Fruit fly (Drosophila melanogaster) whole organism, embryonic: ENCODE data around the gene chif.

Source experiments
- Aef1 ChIP-seq: fragments of 200-800 bp; sonication (Bioruptor generic); IDR thresholded peaks from 3 replicates; pipeline ENCODE4 v1.3.6; 2022; ENCODE audit warnings: missing biosample characterization, missing genetic modification characterization
- Atf6 ChIP-seq: fragments of 200-800 bp; sonication (Bioruptor generic); IDR thresholded peaks from 2 replicates; pipeline ENCODE4 v1.3.6; 2022; ENCODE audit warnings: missing biosample characterization, missing genetic modification characterization
- Bgb ChIP-seq: fragments of 200-800 bp; sonication (Bioruptor generic); IDR thresholded peaks from 2 replicates; pipeline ENCODE4 v1.3.6; 2022; ENCODE audit warnings: missing biosample characterization, missing genetic modification characterization; ENCODE audit not compliant: partially characterized antibody
- Blimp-1 ChIP-seq: fragments of 200-800 bp; sonication (Bioruptor generic); optimal IDR thresholded peaks from 3 replicates; lab custom pipeline; 2018; ENCODE audit warnings: missing biosample characterization, missing genetic modification characterization, mild to moderate bottlenecking, moderate library complexity, missing genetic modification reagents
- CG10543 ChIP-seq: fragments of 200-800 bp; sonication (Bioruptor generic); optimal IDR thresholded peaks from 3 replicates; lab custom pipeline; 2017; ENCODE audit warnings: missing biosample characterization, mild to moderate bottlenecking, missing genetic modification characterization, moderate library complexity
- CG12744 ChIP-seq: fragments of 200-800 bp; sonication (Bioruptor generic); optimal IDR thresholded peaks from 2 replicates; lab custom pipeline; 2016; ENCODE audit warnings: missing biosample characterization, missing genetic modification characterization
- CG12769 ChIP-seq: fragments of 200-800 bp; sonication (Bioruptor generic); optimal IDR thresholded peaks from 2 replicates; lab custom pipeline; 2019; ENCODE audit warnings: missing biosample characterization, mild to moderate bottlenecking, missing genetic modification characterization, moderate library complexity
- CG13624 ChIP-seq: fragments of 200-800 bp; sonication (Bioruptor generic); optimal IDR thresholded peaks from 2 replicates; lab custom pipeline; 2016; ENCODE audit warnings: missing biosample characterization, missing genetic modification characterization
- CG13894 ChIP-seq: fragments of 200-800 bp; sonication (Bioruptor generic); optimal IDR thresholded peaks from 3 replicates; lab custom pipeline; 2018; ENCODE audit warnings: missing biosample characterization, mild to moderate bottlenecking, missing genetic modification characterization, moderate library complexity
- CG18011 ChIP-seq: fragments of 200-800 bp; sonication (Bioruptor generic); optimal IDR thresholded peaks from 2 replicates; lab custom pipeline; 2017; ENCODE audit warnings: missing biosample characterization, missing genetic modification characterization, mild to moderate bottlenecking, moderate library complexity, missing genotype
- CG2199 ChIP-seq: fragments of 200-800 bp; sonication (Bioruptor generic); IDR thresholded peaks from 3 replicates; pipeline ENCODE4 v1.3.6; 2022; ENCODE audit warnings: missing biosample characterization, missing genetic modification characterization
- CG3838 ChIP-seq: fragments of 200-800 bp; sonication (Bioruptor generic); optimal IDR thresholded peaks from 3 replicates; lab custom pipeline; 2016; ENCODE audit warnings: missing biosample characterization, missing genetic modification characterization
- CG6813 ChIP-seq: fragments of 200-800 bp; sonication (Bioruptor generic); optimal IDR thresholded peaks from 2 replicates; lab custom pipeline; 2017; ENCODE audit warnings: missing biosample characterization, missing genetic modification characterization, mild to moderate bottlenecking, moderate library complexity, missing genetic modification reagents
- CG7786 ChIP-seq: fragments of 200-800 bp; sonication (Bioruptor generic); optimal IDR thresholded peaks from 2 replicates; lab custom pipeline; 2016; ENCODE audit warnings: missing biosample characterization, missing genetic modification characterization
- Eip74EF ChIP-seq, 2 experiments: fragments of 200-800 bp in 1 of 2; fragments of >200 bp in 1 of 2; sonication (Bioruptor generic) in 1 of 2; optimal IDR thresholded peaks; 2 replicates each; lab custom pipeline; 2017 to 2019; ENCODE audit warnings: missing biosample characterization in 2 of 2, missing genetic modification characterization in 2 of 2, mild to moderate bottlenecking in 1 of 2, moderate library complexity in 1 of 2
- Jarid2 ChIP-seq: fragments of 200-800 bp; sonication (Bioruptor generic); optimal IDR thresholded peaks from 3 replicates; lab custom pipeline; 2017; ENCODE audit warnings: mild to moderate bottlenecking, missing biosample characterization, missing genetic modification reagents, missing genetic modification characterization
- Med ChIP-seq: fragments of 200-800 bp; sonication (Bioruptor generic); peaks from one replicate; lab custom pipeline; 2016; ENCODE audit warnings: missing biosample characterization, missing genetic modification characterization, mild to moderate bottlenecking, inconsistent platforms, moderate library complexity
- Mrtf ChIP-seq: fragments of 200-800 bp; sonication (Bioruptor generic); IDR thresholded peaks from 3 replicates; pipeline ENCODE4 v1.3.6; 2022; ENCODE audit warnings: missing biosample characterization, missing genetic modification characterization
- Opbp ChIP-seq: fragments of 200-800 bp; sonication (Bioruptor generic); IDR thresholded peaks from 3 replicates; pipeline ENCODE4 v1.3.6; 2022; ENCODE audit warnings: missing biosample characterization, missing genetic modification characterization; ENCODE audit not compliant: partially characterized antibody
- Pdp1 ChIP-seq, 2 experiments: fragments of 200-800 bp; sonication (Bioruptor generic); optimal IDR thresholded peaks; 3 replicates each; lab custom pipeline; 2016; ENCODE audit warnings: missing biosample characterization in 2 of 2, missing genetic modification characterization in 2 of 2, mild to moderate bottlenecking in 1 of 2, moderate library complexity in 1 of 2
- Rfx ChIP-seq: fragments of 200-800 bp; sonication (Bioruptor generic); IDR thresholded peaks from 2 replicates; pipeline ENCODE4 v1.3.6; 2022; ENCODE audit warnings: missing biosample characterization, missing genetic modification characterization
- Spps ChIP-seq: fragments of 200-800 bp; sonication (Bioruptor generic); optimal IDR thresholded peaks from 2 replicates; lab custom pipeline; 2018; ENCODE audit warnings: missing biosample characterization, mild to moderate bottlenecking, missing genetic modification characterization
- abd-A ChIP-seq: fragments of 200-800 bp; sonication (Bioruptor generic); optimal IDR thresholded peaks from 3 replicates; lab custom pipeline; 2019; ENCODE audit warnings: missing biosample characterization, mild to moderate bottlenecking, missing genetic modification characterization, moderate library complexity
- bbx ChIP-seq: fragments of 200-800 bp; sonication (Bioruptor generic); IDR thresholded peaks from 2 replicates; pipeline ENCODE4 v1.3.6; 2022; ENCODE audit warnings: missing biosample characterization, missing genetic modification characterization; ENCODE audit not compliant: partially characterized antibody
- bigmax ChIP-seq: fragments of 200-800 bp; sonication (Bioruptor generic); optimal IDR thresholded peaks from 2 replicates; lab custom pipeline; 2018; ENCODE audit warnings: missing biosample characterization, mild to moderate bottlenecking, missing genetic modification characterization
- chinmo ChIP-seq: fragments of 200-800 bp; sonication (Bioruptor generic); IDR thresholded peaks from 4 replicates; pipeline ENCODE4 v1.3.6; 2022; ENCODE audit warnings: missing biosample characterization, missing genetic modification characterization; ENCODE audit not compliant: partially characterized antibody
- ci ChIP-seq: fragments of 200-800 bp; sonication (Bioruptor generic); IDR thresholded peaks from 3 replicates; pipeline ENCODE4 v1.3.6; 2022; ENCODE audit warnings: missing biosample characterization, missing genetic modification characterization
- kni ChIP-seq: fragments of 200-800 bp; sonication (Bioruptor generic); optimal IDR thresholded peaks from 3 replicates; lab custom pipeline; 2017; ENCODE audit warnings: mild to moderate bottlenecking, missing biosample characterization, missing genetic modification reagents, missing genetic modification characterization
- lola ChIP-seq, 3 experiments: fragments of >200 bp in 2 of 3; fragments of 200-800 bp in 1 of 3; sonication (Bioruptor generic) in 1 of 3; optimal IDR thresholded peaks; 2 replicates each; lab custom pipeline; 2017 to 2019; ENCODE audit warnings: missing biosample characterization in 3 of 3, missing genetic modification characterization in 3 of 3, mild to moderate bottlenecking in 1 of 3, moderate library complexity in 1 of 3
- nau ChIP-seq: fragments of 200-800 bp; sonication (Bioruptor generic); optimal IDR thresholded peaks from 3 replicates; lab custom pipeline; 2017; ENCODE audit warnings: missing biosample characterization, mild to moderate bottlenecking, missing genetic modification characterization, missing genetic modification reagents
- pros ChIP-seq: fragments of 200-800 bp; sonication (Bioruptor generic); optimal IDR thresholded peaks from 3 replicates; lab custom pipeline; 2019; ENCODE audit warnings: missing biosample characterization, mild to moderate bottlenecking, missing genetic modification characterization, moderate library complexity
- sd ChIP-seq: fragments of 200-800 bp; sonication (Bioruptor generic); optimal IDR thresholded peaks from 3 replicates; lab custom pipeline; 2018; ENCODE audit warnings: missing biosample characterization, mild to moderate bottlenecking, missing genetic modification characterization, moderate library complexity
- sens ChIP-seq: fragments of 200-800 bp; sonication (Bioruptor generic); peaks from one replicate; lab custom pipeline; 2016; ENCODE audit warnings: missing biosample characterization, missing genetic modification characterization
- sr ChIP-seq: fragments of 200-800 bp; sonication (Bioruptor generic); IDR thresholded peaks from 3 replicates; pipeline ENCODE4 v1.3.6; 2022; ENCODE audit warnings: missing biosample characterization, missing genetic modification characterization
- twi ChIP-seq: fragments of 200-800 bp; optimal IDR thresholded peaks from 2 replicates; lab custom pipeline; 2019; ENCODE audit warnings: missing biosample characterization, mild to moderate bottlenecking, missing genetic modification characterization, moderate library complexity

The chif gene

dm6 chr2L:16321872-16322631 lies 30.4 kb downstream of the chif start (continued):
- TF ChIP-seq Blimp-1 (GFP tag; lab: Kevin White, UChicago) (no peak), CG18011 (GFP tag; lab: Kevin White, UChicago) (no peak), ci (no peak), bbx (no peak), sr (GFP tag; lab: Robert Waterston, UW) (0 out of 3 replicates have a peak, but pooled peaks have one; percentile 35)

- peak; percentile 51 for TF ChIP-seq CG13894 (tag; lab: Kevin White, UChicago)
- TF ChIP-seq chinmo (GFP tag; lab: Robert Waterston, UW) = peak; percentile 88; the same call in 3 of the 4 replicates
- 0 out of 2 replicates have a peak, but pooled peaks have one; percentile 15 for TF ChIP-seq Rfx (GFP tag; lab: Robert Waterston, UW)
- TF ChIP-seq CG12744 (GFP tag; lab: Kevin White, UChicago) = no peak
- TF ChIP-seq CG12769 (tag; lab: Kevin White, UChicago) = peak; percentile 61
- TF ChIP-seq pros (GFP tag; lab: Kevin White, UChicago) = peak; percentile 28
- TF ChIP-seq CG2199 = peak; percentile 75; the same call in 2 of the 3 replicates
- TF ChIP-seq Med (GFP tag; lab: Kevin White, UChicago) = peak; percentile 69
- peak; percentile 23 for TF ChIP-seq twi (tag; lab: Kevin White, UChicago)
- no peak for TF ChIP-seq Jarid2
- peak in 1 of 2 experiments; percentile 3 for TF ChIP-seq Eip74EF (GFP tag; optimal IDR thresholded peaks at IDR 0.05; lab: Kevin White, UChicago)
- TF ChIP-seq nau (GFP tag; lab: Kevin White, UChicago) = peak; percentile 6
- TF ChIP-seq sd = peak; percentile 85
- TF ChIP-seq Opbp (GFP tag; lab: Robert Waterston, UW) = 0 out of 3 replicates have a peak, but pooled peaks have one; percentile 7
- peak; percentile 55 for TF ChIP-seq CG10543 (GFP tag; lab: Kevin White, UChicago)
- peak; percentile 13 for TF ChIP-seq kni (GFP tag; lab: Kevin White, UChicago)
- no peak for TF ChIP-seq CG13624 (GFP tag; lab: Kevin White, UChicago)
- no peak for TF ChIP-seq Mrtf (GFP tag; lab: Robert Waterston, UW)
- TF ChIP-seq CG3838 (GFP tag; lab: Kevin White, UChicago) = peak; percentile 5
- no peak for TF ChIP-seq Aef1 (GFP tag; lab: Robert Waterston, UW)
- peak; percentile 58 for TF ChIP-seq abd-A (tag; lab: Kevin White, UChicago)
These were observed 31.2 kb downstream of the chif start for dm6 chr2L:16321209-16321608.

DNA sequence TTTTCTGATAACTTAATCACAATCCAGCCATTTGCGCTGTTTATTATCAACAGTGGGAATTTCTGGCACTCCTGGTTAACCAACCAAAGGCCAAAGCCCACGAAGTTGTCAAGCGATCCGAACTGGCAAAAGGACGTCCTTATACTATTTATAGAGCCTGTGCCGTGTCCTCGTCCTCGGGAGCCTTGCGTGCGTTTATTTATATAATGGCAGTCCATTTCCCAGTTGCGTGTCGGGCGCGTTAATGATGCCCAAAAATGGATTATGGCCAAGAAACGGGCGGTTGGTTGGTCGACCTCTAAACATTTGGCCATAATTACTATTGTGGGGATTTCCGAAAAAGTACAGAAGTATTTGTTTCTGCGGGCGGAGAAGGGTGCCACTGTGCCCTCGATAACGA lies 32.0 kb downstream of the chif start:
- no peak for TF ChIP-seq CG6813 (GFP tag; lab: Kevin White, UChicago)
- TF ChIP-seq abd-A (tag; lab: Kevin White, UChicago) = peak; percentile 43
- 0 out of 2 replicates have a peak, but pooled peaks have one; percentile 20 for TF ChIP-seq Atf6 (GFP tag; lab: Robert Waterston, UW)
- no peak for TF ChIP-seq CG7786 (GFP tag; lab: Kevin White, UChicago)
- TF ChIP-seq Spps (tag; lab: Kevin White, UChicago) = no peak
- no peak for TF ChIP-seq lola (GFP tag; optimal IDR thresholded peaks at IDR 0.05; lab: Kevin White, UChicago)
- peak in 1 of 2 experiments; percentile 29 for TF ChIP-seq Pdp1 (GFP tag; optimal IDR thresholded peaks at IDR 0.05; lab: Kevin White, UChicago)
- TF ChIP-seq CG2199 = no peak
- no peak for TF ChIP-seq Bgb (GFP tag; lab: Robert Waterston, UW)
- TF ChIP-seq Med (GFP tag; lab: Kevin White, UChicago) = peak; percentile 27
- TF ChIP-seq bigmax (GFP tag; lab: Kevin White, UChicago) = no peak
- peak; percentile 63 for TF ChIP-seq sens
- TF ChIP-seq CG13894 (tag; lab: Kevin White, UChicago) = peak; percentile 14
